Fruit fly (Drosophila melanogaster): ENCODE measurements around the gene CG45487.

DNA sequence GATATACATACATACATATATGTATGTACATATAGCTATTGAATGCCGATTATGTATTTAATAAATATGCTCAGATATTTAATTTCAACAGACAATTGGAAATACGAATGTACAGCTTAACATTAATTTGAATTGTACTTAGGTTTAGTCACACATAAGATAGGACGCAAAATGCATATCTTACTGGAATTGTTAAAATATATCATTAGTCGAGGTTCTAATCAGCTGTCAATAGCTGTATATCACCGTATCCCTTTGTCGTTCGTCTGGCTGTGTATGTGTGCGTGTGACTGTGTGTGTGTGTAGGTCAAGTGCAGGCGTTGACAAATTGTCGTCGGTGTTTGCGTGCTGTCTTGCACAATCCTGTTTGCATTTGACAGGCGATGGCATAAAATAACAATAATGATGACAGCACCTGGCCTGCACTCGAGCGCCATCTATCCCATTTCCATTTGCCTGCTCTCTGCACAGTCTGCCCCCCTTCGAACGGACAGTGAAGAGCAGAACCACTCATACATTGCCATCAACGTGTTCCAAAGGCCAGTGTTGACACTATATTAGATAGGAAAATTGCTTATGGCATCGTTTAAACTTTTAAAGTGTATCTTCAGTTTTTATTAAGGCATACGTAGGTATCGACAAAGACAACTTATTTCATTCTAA, 17.6 kb downstream of the CG45487 start:
- TF ChIP-seq Ets21C (GFP tag; optimal IDR thresholded peaks at IDR 0.05) (no peak), Hr39 (GFP tag; optimal IDR thresholded peaks at IDR 0.05) (no peak), Gug (GFP tag; IDR thresholded peaks at IDR 0.05) (no peak), Eip78C (GFP tag) (peak; percentile 50), CG11902 (GFP tag; optimal IDR thresholded peaks at IDR 0.05) (no peak), lz (GFP tag; optimal IDR thresholded peaks at IDR 0.05) (no peak), CG6163 (GFP tag; IDR thresholded peaks at IDR 0.05) (no peak), esn (GFP tag; optimal IDR thresholded peaks at IDR 0.05) (no peak), spab (GFP tag; optimal IDR thresholded peaks at IDR 0.05) (no peak), CG3032 (tag; optimal IDR thresholded peaks at IDR 0.05) (no peak), CG16779 (tag; optimal IDR thresholded peaks at IDR 0.05) (no peak), CG32006 (GFP tag; optimal IDR thresholded peaks at IDR 0.05) (peak; percentile 4)

Data from whole organism, prepupa.